Worm (Caenorhabditis elegans) whole organism, L1 larva: ENCODE results near the gene srw-71.

Experiments used
- C34B4.2 ChIP-seq: sonication (generic microtip); optimal IDR thresholded peaks from 2 replicates; lab custom pipeline; 2017; ENCODE audit warnings: mild to moderate bottlenecking, missing genetic modification characterization, missing compliant biosample characterization
- Y116A8C.19 ChIP-seq: sonication (generic microtip); optimal IDR thresholded peaks from 2 replicates; lab custom pipeline; 2016; ENCODE audit warnings: missing compliant biosample characterization, missing genetic modification characterization, borderline replicate concordance
- alr-1 ChIP-seq: fragments of 200-800 bp; sonication (Bioruptor generic); optimal IDR thresholded peaks from 2 replicates; lab custom pipeline; 2018; ENCODE audit warnings: borderline replicate concordance, mild to moderate bottlenecking, missing genetic modification characterization, missing compliant biosample characterization
- ama-1 ChIP-seq: fragments of 150-350 bp; optimal IDR thresholded peaks from 2 replicates; lab custom pipeline; 2014
- ceh-63 ChIP-seq: fragments of 200-800 bp; sonication (Bioruptor generic); optimal IDR thresholded peaks from 2 replicates; lab custom pipeline; 2018; ENCODE audit warnings: mild to moderate bottlenecking, missing genetic modification characterization, missing compliant biosample characterization
- ceh-82 ChIP-seq, 3 experiments: fragments of 150-350 bp in 1 of 3; sonication (generic microtip) in 2 of 3; optimal IDR thresholded peaks; 2 replicates each; lab custom pipeline; 2014 to 2017; ENCODE audit warnings: missing biosample characterization in 3 of 3, missing genetic modification characterization in 3 of 3
- ceh-88 ChIP-seq: fragments of 200-800 bp; sonication (Bioruptor generic); IDR thresholded peaks from 2 replicates; pipeline ENCODE4 v1.3.6; 2022; ENCODE audit warnings: missing genetic modification characterization, missing compliant biosample characterization
- dpl-1 ChIP-seq, 3 experiments: fragments of 150-350 bp in 2 of 3; sonication (generic microtip) in 1 of 3; optimal IDR thresholded peaks; 2 replicates each; lab custom pipeline; 2014 to 2017; ENCODE audit warnings: missing biosample characterization in 3 of 3, missing genetic modification characterization in 3 of 3, missing genetic modification reagents in 3 of 3
- efl-1 ChIP-seq, 4 experiments: fragments of 150-350 bp; optimal IDR thresholded peaks in 3 of 4; peaks in 1 of 4; 1 replicate in 1 of 4; 2 replicates in 3 of 4; lab custom pipeline; 2014; ENCODE audit warnings: missing biosample characterization in 2 of 4, missing genetic modification characterization in 2 of 4, missing genetic modification reagents in 2 of 4
- egl-13 ChIP-seq: sonication (generic microtip); optimal IDR thresholded peaks from 2 replicates; lab custom pipeline; 2016; ENCODE audit warnings: missing genotype, missing genetic modification reagents, missing genetic modification characterization, missing compliant biosample characterization
- egl-27 ChIP-seq, 2 experiments: fragments of 150-350 bp in 1 of 2; sonication (generic microtip); optimal IDR thresholded peaks; 3 replicates each; lab custom pipeline; 2017 to 2018; ENCODE audit warnings: missing biosample characterization in 2 of 2, missing genetic modification characterization in 2 of 2, missing genetic modification reagents in 2 of 2
- elt-2 ChIP-seq: sonication (generic microtip); optimal IDR thresholded peaks from 2 replicates; lab custom pipeline; 2016; ENCODE audit warnings: missing genetic modification characterization, mild to moderate bottlenecking, inconsistent platforms, missing compliant biosample characterization, missing genetic modification reagents
- elt-3 ChIP-seq, 6 experiments: fragments of 150-350 bp in 1 of 6; sonication (generic microtip); optimal IDR thresholded peaks; 2 replicates each; lab custom pipeline; 2017 to 2018; ENCODE audit warnings: missing biosample characterization in 6 of 6, missing genetic modification characterization in 6 of 6, inconsistent platforms in 1 of 6
- fkh-8 ChIP-seq: sonication (generic microtip); optimal IDR thresholded peaks from 2 replicates; lab custom pipeline; 2016; ENCODE audit warnings: mild to moderate bottlenecking, missing genetic modification characterization, missing compliant biosample characterization
- hpl-2 ChIP-seq: fragments of 150-350 bp; optimal IDR thresholded peaks from 2 replicates; lab custom pipeline; 2014; ENCODE audit warnings: missing biosample characterization, missing genetic modification reagents, missing genetic modification characterization
- isw-1 ChIP-seq: fragments of 200-800 bp; sonication (Bioruptor generic); IDR thresholded peaks from 2 replicates; pipeline ENCODE4 v1.3.6; 2022; ENCODE audit warnings: missing genetic modification characterization, missing compliant biosample characterization
- jun-1 ChIP-seq: fragments of 150-350 bp; optimal IDR thresholded peaks from 2 replicates; lab custom pipeline; 2014; ENCODE audit warnings: missing biosample characterization, missing genetic modification reagents, missing genetic modification characterization
- lin-15B ChIP-seq: fragments of 150-350 bp; sonication (generic microtip); optimal IDR thresholded peaks from 3 replicates; lab custom pipeline; 2014; ENCODE audit warnings: missing biosample characterization, missing genetic modification characterization
- lin-35 ChIP-seq, 2 experiments: fragments of 150-350 bp; optimal IDR thresholded peaks; 2 replicates each; lab custom pipeline; 2014; ENCODE audit warnings: missing biosample characterization in 2 of 2, missing genetic modification characterization in 2 of 2, missing genetic modification reagents in 2 of 2
- lin-39 ChIP-seq: fragments of 150-350 bp; optimal IDR thresholded peaks from 2 replicates; lab custom pipeline; 2014; ENCODE audit warnings: missing biosample characterization, missing genetic modification reagents, missing genetic modification characterization
- lir-3 ChIP-seq: sonication (generic microtip); optimal IDR thresholded peaks from 2 replicates; lab custom pipeline; 2016; ENCODE audit warnings: mild to moderate bottlenecking, missing genetic modification characterization, moderate library complexity, missing compliant biosample characterization; ENCODE audit not compliant: poor library complexity
- lsy-2 ChIP-seq, 2 experiments: fragments of 150-350 bp; optimal IDR thresholded peaks; 2 replicates each; lab custom pipeline; 2014; ENCODE audit warnings: missing biosample characterization in 2 of 2, missing genetic modification characterization in 2 of 2
- mdl-1 ChIP-seq, 2 experiments: fragments of 150-350 bp; optimal IDR thresholded peaks; 2 replicates each; lab custom pipeline; 2014 to 2017; ENCODE audit warnings: missing biosample characterization in 2 of 2, missing genetic modification characterization in 2 of 2, inconsistent platforms in 1 of 2
- nhr-11 ChIP-seq: fragments of 150-350 bp; optimal IDR thresholded peaks from 2 replicates; lab custom pipeline; 2014; ENCODE audit warnings: missing biosample characterization, missing genetic modification characterization
- nhr-12 ChIP-seq: sonication (generic microtip); optimal IDR thresholded peaks from 2 replicates; lab custom pipeline; 2017; ENCODE audit warnings: missing biosample characterization, missing genetic modification characterization
- nhr-20 ChIP-seq: sonication (generic microtip); optimal IDR thresholded peaks from 2 replicates; lab custom pipeline; 2016; ENCODE audit warnings: mild to moderate bottlenecking, missing genetic modification characterization, missing compliant biosample characterization
- nhr-47 ChIP-seq: sonication (generic microtip); optimal IDR thresholded peaks from 2 replicates; lab custom pipeline; 2016; ENCODE audit warnings: mild to moderate bottlenecking, missing genetic modification characterization, moderate library complexity, missing compliant biosample characterization
- nhr-76 ChIP-seq: sonication (generic microtip); optimal IDR thresholded peaks from 2 replicates; lab custom pipeline; 2017; ENCODE audit warnings: missing biosample characterization, missing genetic modification characterization
- nhr-85 ChIP-seq: sonication (generic microtip); peaks from one replicate; lab custom pipeline; 2016; ENCODE audit warnings: missing genetic modification characterization, inconsistent platforms, missing compliant biosample characterization
- nhr-90 ChIP-seq: sonication (generic microtip); optimal IDR thresholded peaks from 2 replicates; lab custom pipeline; 2016; ENCODE audit warnings: mild to moderate bottlenecking, missing genetic modification characterization, missing compliant biosample characterization; ENCODE audit not compliant: poor library complexity
- pag-3 ChIP-seq: sonication (generic microtip); optimal IDR thresholded peaks from 2 replicates; lab custom pipeline; 2017; ENCODE audit warnings: missing genetic modification characterization, mild to moderate bottlenecking, missing compliant biosample characterization, antibody characterized with exemption, borderline replicate concordance; ENCODE audit not compliant: insufficient read depth
- skn-1 ChIP-seq: fragments of 150-350 bp; optimal IDR thresholded peaks from 2 replicates; lab custom pipeline; 2014; ENCODE audit warnings: missing biosample characterization, missing genetic modification characterization
- snu-23 ChIP-seq: sonication (generic microtip); optimal IDR thresholded peaks from 2 replicates; lab custom pipeline; 2016; ENCODE audit warnings: missing genetic modification characterization, missing compliant biosample characterization
- sptf-1 ChIP-seq: fragments of 150-350 bp; optimal IDR thresholded peaks from 2 replicates; lab custom pipeline; 2014; ENCODE audit warnings: missing biosample characterization, missing genetic modification characterization
- swsn-7 ChIP-seq: sonication (generic microtip); optimal IDR thresholded peaks from 2 replicates; lab custom pipeline; 2016; ENCODE audit warnings: missing genetic modification characterization, missing compliant biosample characterization
- tlp-1 ChIP-seq: fragments of 150-350 bp; optimal IDR thresholded peaks from 2 replicates; lab custom pipeline; 2014; ENCODE audit warnings: missing biosample characterization, missing genetic modification characterization
- unc-86 ChIP-seq: sonication (generic microtip); optimal IDR thresholded peaks from 2 replicates; lab custom pipeline; 2016; ENCODE audit warnings: missing genetic modification characterization, missing compliant biosample characterization
- ztf-11 ChIP-seq, 2 experiments: sonication (generic microtip); optimal IDR thresholded peaks; 2 replicates each; lab custom pipeline; 2016 to 2017; ENCODE audit warnings: missing genetic modification characterization in 2 of 2, missing biosample characterization in 1 of 2, missing compliant biosample characterization in 1 of 2

The srw-71 gene

DNA sequence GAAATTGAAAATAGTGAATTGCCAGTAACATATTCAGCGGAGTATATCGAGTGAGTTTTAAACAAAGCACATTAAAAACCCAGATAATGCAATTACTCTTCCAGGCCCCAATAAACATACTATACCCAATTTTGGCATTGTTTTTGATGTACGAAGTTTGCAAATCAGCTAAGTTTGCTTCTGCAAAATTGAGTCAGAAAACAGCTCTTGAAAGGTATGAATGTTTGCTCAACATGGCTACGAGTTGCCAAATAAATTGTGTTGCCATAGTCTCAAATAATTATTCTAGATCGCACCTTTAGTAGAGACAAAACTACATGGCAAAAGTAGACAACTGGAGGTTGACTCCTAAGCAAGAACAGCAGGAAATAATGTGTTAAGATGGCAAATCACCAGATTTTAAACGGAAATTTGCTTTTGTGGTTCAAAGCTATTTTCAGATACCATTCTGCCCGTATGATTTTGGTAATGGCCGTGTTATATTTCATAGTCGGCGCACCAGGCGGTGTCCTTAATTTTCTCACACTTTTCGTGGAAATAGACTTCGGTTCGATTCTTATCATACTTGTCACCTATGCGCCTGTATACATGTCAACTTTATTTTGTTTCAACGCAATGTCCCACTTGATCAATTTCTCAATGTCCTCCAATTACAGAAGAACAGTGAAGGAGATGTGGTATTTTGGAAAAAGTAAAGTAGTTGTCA, 1.7 kb upstream of the srw-71 start:
- TF ChIP-seq egl-13 (no peak), pag-3 (no peak), nhr-20 (peak; percentile 6), lin-15B (tag; lab: Kevin White, UChicago) (no peak), ceh-88 (0 out of 2 replicates have a peak, but pooled peaks have one; percentile 10), ama-1 (lab: Kevin White, UChicago) (peak; percentile 52), tlp-1 (tag; lab: Kevin White, UChicago) (no peak), nhr-11 (tag; lab: Kevin White, UChicago) (no peak), C34B4.2 (tag; lab: Kevin White, UChicago) (no peak), lir-3 (tag; lab: Kevin White, UChicago) (peak; percentile 21), nhr-85 (tag; lab: Kevin White, UChicago) (peak; percentile 53), elt-2 (tag; lab: Kevin White, UChicago) (peak; percentile 5), egl-27 (tag; optimal IDR thresholded peaks at IDR 0.05; lab: Kevin White, UChicago) (no peak), dpl-1 (GFP tag; optimal IDR thresholded peaks at IDR 0.05; lab: Kevin White, UChicago) (no peak), elt-3 (tag; optimal IDR thresholded peaks at IDR 0.05; lab: Kevin White, UChicago) (peak in 1 of 6 experiments; percentile 35), sptf-1 (tag; lab: Kevin White, UChicago) (no peak), ztf-11 (tag; optimal IDR thresholded peaks at IDR 0.05; lab: Kevin White, UChicago) (no peak), snu-23 (peak; percentile 44), ceh-82 (tag; optimal IDR thresholded peaks at IDR 0.05; lab: Kevin White, UChicago) (no peak), alr-1 (no peak), nhr-76 (tag; lab: Kevin White, UChicago) (no peak), swsn-7 (no peak), efl-1 (optimal IDR thresholded peaks at IDR 0.05; lab: Kevin White, UChicago) (no peak), efl-1 (GFP tag; optimal IDR thresholded peaks at IDR 0.05 in 1 of 2; lab: Kevin White, UChicago) (peak in 1 of 2 experiments; percentile 80), nhr-90 (tag; lab: Kevin White, UChicago) (peak; percentile 24)
- TF ChIP-seq, all 84 proteins: peak for 10

DNA sequence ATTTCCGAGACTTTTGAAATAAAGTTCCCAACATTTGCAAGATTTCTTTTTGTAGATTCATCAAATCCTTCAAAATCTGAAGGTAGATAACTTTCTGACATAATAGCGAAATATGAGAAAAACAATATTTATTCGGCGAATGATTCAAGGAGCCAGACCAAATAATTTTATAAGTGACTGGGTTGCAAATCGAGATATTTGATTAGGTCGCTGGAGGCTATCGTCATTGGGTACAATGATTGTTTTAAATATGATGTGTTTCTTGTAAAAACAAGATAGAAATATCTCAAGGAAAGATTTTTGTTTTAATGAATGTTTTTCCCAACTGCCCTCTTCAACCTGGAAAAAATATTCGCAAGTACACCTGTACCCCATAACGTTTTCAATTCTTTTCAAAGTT, 2.0 kb downstream of the srw-71 start, which contains the start of gene srw-69:
TSS of gene srw-69 (minus strand) at position 101 of the 400 bp plus-strand sequence.
- TF ChIP-seq jun-1 (tag; lab: Kevin White, UChicago) (no peak), swsn-7 (no peak), mdl-1 (tag; optimal IDR thresholded peaks at IDR 0.05; lab: Kevin White, UChicago) (no peak), lin-35 (GFP tag; optimal IDR thresholded peaks at IDR 0.05; lab: Kevin White, UChicago) (no peak), snu-23 (no peak), nhr-12 (tag; lab: Kevin White, UChicago) (no peak), skn-1 (tag; lab: Kevin White, UChicago) (no peak), unc-86 (tag; lab: Kevin White, UChicago) (no peak), fkh-8 (tag; lab: Kevin White, UChicago) (no peak), hpl-2 (GFP tag; lab: Kevin White, UChicago) (no peak), ceh-63 (no peak), lin-39 (tag; lab: Kevin White, UChicago) (no peak), egl-27 (tag; optimal IDR thresholded peaks at IDR 0.05; lab: Kevin White, UChicago) (no peak), Y116A8C.19 (tag; lab: Kevin White, UChicago) (no peak), egl-13 (no peak), isw-1 (GFP tag; lab: Robert Waterston, UW) (no peak), nhr-47 (tag; lab: Kevin White, UChicago) (no peak), lsy-2 (tag; optimal IDR thresholded peaks at IDR 0.05; lab: Kevin White, UChicago) (no peak)
